Worm (Caenorhabditis elegans): ENCODE results near the gene toh-1.

DNA sequence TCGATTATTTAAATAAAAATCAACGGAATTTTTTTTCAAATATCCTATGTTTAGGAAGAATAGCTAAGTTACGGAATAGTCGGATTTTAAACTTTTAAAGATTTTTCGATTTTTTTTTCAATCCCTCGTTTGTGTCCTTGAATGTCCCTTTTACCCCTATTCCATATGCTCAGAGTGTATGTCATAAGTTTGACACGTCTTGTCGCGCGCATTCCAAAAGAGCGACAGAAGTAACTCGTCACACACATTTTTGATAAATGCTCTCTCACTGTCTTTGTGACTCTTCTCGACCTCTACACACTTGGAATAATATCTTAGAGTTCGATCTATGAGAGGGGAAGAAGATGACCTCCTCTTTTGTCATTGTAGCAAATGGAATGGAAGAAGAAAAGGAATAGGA, 24.9 kb downstream of the toh-1 start:
- TF ChIP-seq lin-39 (tag; optimal IDR thresholded peaks at IDR 0.05) (peak; percentile 30), pqm-1 (tag; optimal IDR thresholded peaks at IDR 0.05) (no peak), aly-2 (tag; optimal IDR thresholded peaks at IDR 0.05) (no peak)

Data from whole organism, L3 larva.